Worm (Caenorhabditis elegans) whole organism, L1 larva: Measurements from ENCODE around the gene srg-61.

Experiments
- C34B4.2 ChIP-seq: sonication (generic microtip); optimal IDR thresholded peaks from 2 replicates; lab custom pipeline; 2017; ENCODE audit warnings: mild to moderate bottlenecking, missing genetic modification characterization, missing compliant biosample characterization
- F16B12.6 ChIP-seq: fragments of 150-350 bp; optimal IDR thresholded peaks from 2 replicates; lab custom pipeline; 2014; ENCODE audit warnings: missing biosample characterization, missing genetic modification characterization
- alr-1 ChIP-seq: fragments of 200-800 bp; sonication (Bioruptor generic); optimal IDR thresholded peaks from 2 replicates; lab custom pipeline; 2018; ENCODE audit warnings: borderline replicate concordance, mild to moderate bottlenecking, missing genetic modification characterization, missing compliant biosample characterization
- ama-1 ChIP-seq: fragments of 150-350 bp; optimal IDR thresholded peaks from 2 replicates; lab custom pipeline; 2014
- blmp-1 ChIP-seq: fragments of 150-350 bp; optimal IDR thresholded peaks from 2 replicates; lab custom pipeline; 2014; ENCODE audit warnings: missing biosample characterization, missing genetic modification characterization
- ceh-82 ChIP-seq, 3 experiments: fragments of 150-350 bp in 1 of 3; sonication (generic microtip) in 2 of 3; optimal IDR thresholded peaks; 2 replicates each; lab custom pipeline; 2014 to 2017; ENCODE audit warnings: missing biosample characterization in 3 of 3, missing genetic modification characterization in 3 of 3
- ceh-88 ChIP-seq: fragments of 200-800 bp; sonication (Bioruptor generic); IDR thresholded peaks from 2 replicates; pipeline ENCODE4 v1.3.6; 2022; ENCODE audit warnings: missing genetic modification characterization, missing compliant biosample characterization
- ces-1 ChIP-seq: fragments of 150-350 bp; optimal IDR thresholded peaks from 2 replicates; lab custom pipeline; 2014; ENCODE audit warnings: missing biosample characterization, missing genetic modification reagents, missing genetic modification characterization
- egl-13 ChIP-seq: sonication (generic microtip); optimal IDR thresholded peaks from 2 replicates; lab custom pipeline; 2016; ENCODE audit warnings: missing genotype, missing genetic modification reagents, missing genetic modification characterization, missing compliant biosample characterization
- egl-27 ChIP-seq, 2 experiments: fragments of 150-350 bp in 1 of 2; sonication (generic microtip); optimal IDR thresholded peaks; 3 replicates each; lab custom pipeline; 2017 to 2018; ENCODE audit warnings: missing biosample characterization in 2 of 2, missing genetic modification characterization in 2 of 2, missing genetic modification reagents in 2 of 2
- elt-2 ChIP-seq: sonication (generic microtip); optimal IDR thresholded peaks from 2 replicates; lab custom pipeline; 2016; ENCODE audit warnings: missing genetic modification characterization, mild to moderate bottlenecking, inconsistent platforms, missing compliant biosample characterization, missing genetic modification reagents
- fkh-8 ChIP-seq: sonication (generic microtip); optimal IDR thresholded peaks from 2 replicates; lab custom pipeline; 2016; ENCODE audit warnings: mild to moderate bottlenecking, missing genetic modification characterization, missing compliant biosample characterization
- hlh-17 ChIP-seq: fragments of 200-800 bp; sonication (Bioruptor generic); optimal IDR thresholded peaks from 2 replicates; lab custom pipeline; 2018; ENCODE audit warnings: missing genetic modification characterization, mild to moderate bottlenecking, missing compliant biosample characterization, moderate library complexity, borderline replicate concordance
- hpl-2 ChIP-seq: fragments of 150-350 bp; optimal IDR thresholded peaks from 2 replicates; lab custom pipeline; 2014; ENCODE audit warnings: missing biosample characterization, missing genetic modification reagents, missing genetic modification characterization
- irx-1 ChIP-seq: sonication (generic microtip); optimal IDR thresholded peaks from 2 replicates; lab custom pipeline; 2016; ENCODE audit warnings: missing genetic modification characterization, missing compliant biosample characterization
- isw-1 ChIP-seq: fragments of 200-800 bp; sonication (Bioruptor generic); IDR thresholded peaks from 2 replicates; pipeline ENCODE4 v1.3.6; 2022; ENCODE audit warnings: missing genetic modification characterization, missing compliant biosample characterization
- lin-15B ChIP-seq: fragments of 150-350 bp; sonication (generic microtip); optimal IDR thresholded peaks from 3 replicates; lab custom pipeline; 2014; ENCODE audit warnings: missing biosample characterization, missing genetic modification characterization
- lin-39 ChIP-seq: fragments of 150-350 bp; optimal IDR thresholded peaks from 2 replicates; lab custom pipeline; 2014; ENCODE audit warnings: missing biosample characterization, missing genetic modification reagents, missing genetic modification characterization
- mef-2 ChIP-seq: fragments of 150-350 bp; optimal IDR thresholded peaks from 2 replicates; lab custom pipeline; 2014; ENCODE audit warnings: missing biosample characterization, missing genetic modification characterization
- mep-1 ChIP-seq: fragments of 150-350 bp; optimal IDR thresholded peaks from 2 replicates; lab custom pipeline; 2014; ENCODE audit warnings: missing biosample characterization, missing genetic modification characterization
- nhr-12 ChIP-seq: sonication (generic microtip); optimal IDR thresholded peaks from 2 replicates; lab custom pipeline; 2017; ENCODE audit warnings: missing biosample characterization, missing genetic modification characterization
- nhr-20 ChIP-seq: sonication (generic microtip); optimal IDR thresholded peaks from 2 replicates; lab custom pipeline; 2016; ENCODE audit warnings: mild to moderate bottlenecking, missing genetic modification characterization, missing compliant biosample characterization
- nhr-237 ChIP-seq: fragments of 150-350 bp; optimal IDR thresholded peaks from 2 replicates; lab custom pipeline; 2014; ENCODE audit warnings: missing biosample characterization, missing genetic modification characterization
- nhr-85 ChIP-seq: sonication (generic microtip); peaks from one replicate; lab custom pipeline; 2016; ENCODE audit warnings: missing genetic modification characterization, inconsistent platforms, missing compliant biosample characterization
- nhr-90 ChIP-seq: sonication (generic microtip); optimal IDR thresholded peaks from 2 replicates; lab custom pipeline; 2016; ENCODE audit warnings: mild to moderate bottlenecking, missing genetic modification characterization, missing compliant biosample characterization; ENCODE audit not compliant: poor library complexity
- pag-3 ChIP-seq: sonication (generic microtip); optimal IDR thresholded peaks from 2 replicates; lab custom pipeline; 2017; ENCODE audit warnings: missing genetic modification characterization, mild to moderate bottlenecking, missing compliant biosample characterization, antibody characterized with exemption, borderline replicate concordance; ENCODE audit not compliant: insufficient read depth
- pax-3 ChIP-seq: fragments of 200-800 bp; sonication (Bioruptor generic); optimal IDR thresholded peaks from 2 replicates; lab custom pipeline; 2018; ENCODE audit warnings: mild to moderate bottlenecking, missing genetic modification characterization, moderate library complexity, missing compliant biosample characterization
- skn-1 ChIP-seq: fragments of 150-350 bp; optimal IDR thresholded peaks from 2 replicates; lab custom pipeline; 2014; ENCODE audit warnings: missing biosample characterization, missing genetic modification characterization
- sox-4 ChIP-seq: sonication (generic microtip); optimal IDR thresholded peaks from 2 replicates; lab custom pipeline; 2016; ENCODE audit warnings: missing genetic modification characterization, missing compliant biosample characterization
- sptf-1 ChIP-seq: fragments of 150-350 bp; optimal IDR thresholded peaks from 2 replicates; lab custom pipeline; 2014; ENCODE audit warnings: missing biosample characterization, missing genetic modification characterization
- tbx-2 ChIP-seq: sonication (generic microtip); optimal IDR thresholded peaks from 2 replicates; lab custom pipeline; 2016; ENCODE audit warnings: missing genetic modification characterization, missing compliant biosample characterization
- unc-30 ChIP-seq: sonication (generic microtip); optimal IDR thresholded peaks from 2 replicates; lab custom pipeline; 2017; ENCODE audit warnings: missing biosample characterization, missing genetic modification characterization
- unc-62 ChIP-seq: fragments of 150-350 bp; optimal IDR thresholded peaks from 2 replicates; lab custom pipeline; 2014; ENCODE audit warnings: missing biosample characterization, missing genetic modification reagents, missing genetic modification characterization
- unc-98 ChIP-seq: fragments of 200-800 bp; sonication (Bioruptor generic); IDR thresholded peaks from 2 replicates; pipeline ENCODE4 v1.3.6; 2022; ENCODE audit warnings: missing genetic modification characterization, missing compliant biosample characterization
- zag-1 ChIP-seq: fragments of 150-350 bp; optimal IDR thresholded peaks from 2 replicates; lab custom pipeline; 2014; ENCODE audit warnings: missing biosample characterization, missing genetic modification characterization
- zip-4 ChIP-seq: fragments of 200-800 bp; sonication (Bioruptor generic); optimal IDR thresholded peaks from 2 replicates; lab custom pipeline; 2018; ENCODE audit warnings: mild to moderate bottlenecking, missing genetic modification characterization, moderate library complexity, missing compliant biosample characterization

srg-61 gene

ce11 chrV:2702883-2703282 lies 37.2 kb downstream of the srg-61 start:
- TF ChIP-seq unc-62 (GFP tag; lab: Kevin White, UChicago) (no peak), skn-1 (tag; lab: Kevin White, UChicago) (no peak), hpl-2 (GFP tag; lab: Kevin White, UChicago) (no peak), unc-30 (no peak), elt-2 (tag; lab: Kevin White, UChicago) (no peak), sox-4 (tag; lab: Kevin White, UChicago) (no peak), unc-98 (no peak), nhr-12 (tag; lab: Kevin White, UChicago) (no peak), nhr-237 (tag; lab: Kevin White, UChicago) (no peak), ceh-88 (no peak), nhr-90 (tag; lab: Kevin White, UChicago) (no peak), pag-3 (tag; lab: Kevin White, UChicago) (no peak), lin-15B (no peak), blmp-1 (tag; lab: Kevin White, UChicago) (no peak), hlh-17 (GFP tag; lab: Kevin White, UChicago) (no peak), lin-39 (tag; lab: Kevin White, UChicago) (no peak), F16B12.6 (tag; lab: Kevin White, UChicago) (no peak), fkh-8 (tag; lab: Kevin White, UChicago) (no peak)

ce11 chrV:2698826-2699225 lies 41.3 kb downstream of the srg-61 start, which contains the start of gene nuo-5:
TSS of gene nuo-5 (plus strand) at chrV:2698972.
- no peak for TF ChIP-seq alr-1 (tag; lab: Kevin White, UChicago)
- TF ChIP-seq unc-30: no peak
- TF ChIP-seq nhr-237 (tag; lab: Kevin White, UChicago): no peak
- no peak for TF ChIP-seq unc-62 (GFP tag; lab: Kevin White, UChicago)
- TF ChIP-seq ces-1 (GFP tag; lab: Kevin White, UChicago): no peak
- no peak for TF ChIP-seq nhr-20 (tag; lab: Kevin White, UChicago)
- TF ChIP-seq lin-15B: no peak
- TF ChIP-seq sox-4 (tag; lab: Kevin White, UChicago): no peak
- TF ChIP-seq C34B4.2 (tag; lab: Kevin White, UChicago): no peak
- no peak for TF ChIP-seq isw-1 (GFP tag; lab: Robert Waterston, UW)

ce11 chrV:2697693-2698092 lies 42.4 kb downstream of the srg-61 start:
- TF ChIP-seq ama-1 (lab: Kevin White, UChicago) (no peak), egl-27 (tag; optimal IDR thresholded peaks at IDR 0.05; lab: Kevin White, UChicago) (no peak), tbx-2 (no peak), alr-1 (tag; lab: Kevin White, UChicago) (no peak), pag-3 (tag; lab: Kevin White, UChicago) (no peak), nhr-237 (tag; lab: Kevin White, UChicago) (no peak), unc-62 (GFP tag; lab: Kevin White, UChicago) (no peak), isw-1 (GFP tag; lab: Robert Waterston, UW) (no peak), sptf-1 (tag; lab: Kevin White, UChicago) (no peak), skn-1 (tag; lab: Kevin White, UChicago) (no peak), nhr-85 (tag; lab: Kevin White, UChicago) (no peak), pax-3 (tag; lab: Kevin White, UChicago) (no peak), mep-1 (tag; lab: Kevin White, UChicago) (no peak), ceh-82 (tag; optimal IDR thresholded peaks at IDR 0.05; lab: Kevin White, UChicago) (no peak)

ce11 chrV:2695935-2696334 lies 44.2 kb downstream of the srg-61 start, which contains the start of gene Y45G12B.3:
TSS of gene Y45G12B.3 (minus strand) at chrV:2696254.
- no peak for TF ChIP-seq egl-27 (tag; optimal IDR thresholded peaks at IDR 0.05; lab: Kevin White, UChicago)
- no peak for TF ChIP-seq irx-1 (tag; lab: Kevin White, UChicago)
- TF ChIP-seq ceh-82 (tag; optimal IDR thresholded peaks at IDR 0.05; lab: Kevin White, UChicago): no peak
- no peak for TF ChIP-seq pax-3 (tag; lab: Kevin White, UChicago)
- no peak for TF ChIP-seq zip-4 (GFP tag; lab: Kevin White, UChicago)
- TF ChIP-seq nhr-12 (tag; lab: Kevin White, UChicago): no peak
- no peak for TF ChIP-seq hpl-2 (GFP tag; lab: Kevin White, UChicago)
- TF ChIP-seq isw-1 (GFP tag; lab: Robert Waterston, UW): no peak
- no peak for TF ChIP-seq zag-1 (tag; lab: Kevin White, UChicago)
- TF ChIP-seq mef-2 (tag; lab: Kevin White, UChicago): no peak
- TF ChIP-seq lin-39 (tag; lab: Kevin White, UChicago): no peak
- TF ChIP-seq egl-13 (tag; lab: Kevin White, UChicago): no peak
